Fruit fly (Drosophila melanogaster) whole organism, embryonic: ENCODE data around the gene Rsph1.

Source experiments
- BEAF-32 ChIP-seq: fragments of 200-800 bp; sonication (Bioruptor generic); optimal IDR thresholded peaks from 3 replicates; lab custom pipeline; 2017; ENCODE audit warnings: missing biosample characterization, missing genetic modification characterization, mild to moderate bottlenecking, moderate library complexity, missing genetic modification reagents
- C15 ChIP-seq: fragments of 200-800 bp; sonication (Bioruptor generic); IDR thresholded peaks from 3 replicates; pipeline ENCODE4 v1.3.6; 2022; ENCODE audit warnings: missing biosample characterization, missing genetic modification characterization
- CG15269 ChIP-seq: fragments of 200-800 bp; sonication (Bioruptor generic); optimal IDR thresholded peaks from 2 replicates; lab custom pipeline; 2018; ENCODE audit warnings: missing biosample characterization, mild to moderate bottlenecking, missing genetic modification characterization, moderate library complexity
- CG17361 ChIP-seq: fragments of 200-800 bp; sonication (Bioruptor generic); IDR thresholded peaks from 3 replicates; pipeline ENCODE4 v1.3.6; 2022; ENCODE audit warnings: missing biosample characterization, missing genetic modification characterization
- CG3065 ChIP-seq: fragments of 200-800 bp; sonication (Bioruptor generic); optimal IDR thresholded peaks from 2 replicates; lab custom pipeline; 2016; ENCODE audit warnings: missing biosample characterization, missing genetic modification characterization
- CG32532 ChIP-seq: fragments of 200-800 bp; sonication (Bioruptor generic); IDR thresholded peaks from 2 replicates; pipeline ENCODE4 v1.3.6; 2022; ENCODE audit warnings: missing biosample characterization, missing genetic modification characterization
- CG3726 ChIP-seq: fragments of 200-800 bp; sonication (Bioruptor generic); IDR thresholded peaks from 3 replicates; pipeline ENCODE4, ENCODE4 v1.3.6; 2022; ENCODE audit warnings: missing biosample characterization, missing genetic modification characterization
- CG3995 ChIP-seq: fragments of 200-800 bp; sonication (Bioruptor generic); optimal IDR thresholded peaks from 3 replicates; lab custom pipeline; 2016; ENCODE audit warnings: missing biosample characterization, missing genetic modification characterization
- CG42726 ChIP-seq: fragments of 200-800 bp; sonication (Bioruptor generic); IDR thresholded peaks from 2 replicates; pipeline ENCODE4 v1.3.6; 2022; ENCODE audit warnings: missing biosample characterization, missing genetic modification characterization; ENCODE audit not compliant: partially characterized antibody
- CG4282 ChIP-seq: fragments of 200-800 bp; sonication (Bioruptor generic); optimal IDR thresholded peaks from 2 replicates; lab custom pipeline; 2016; ENCODE audit warnings: missing biosample characterization, missing genetic modification characterization
- CG4328 ChIP-seq: fragments of 200-800 bp; sonication (Bioruptor generic); optimal IDR thresholded peaks from 3 replicates; lab custom pipeline; 2017; ENCODE audit warnings: missing biosample characterization, missing genetic modification reagents, missing genetic modification characterization
- CG5180 ChIP-seq: fragments of 200-800 bp; sonication (Bioruptor generic); optimal IDR thresholded peaks from 3 replicates; lab custom pipeline; 2017; ENCODE audit warnings: missing biosample characterization, missing genetic modification characterization, mild to moderate bottlenecking, moderate library complexity, missing genetic modification reagents
- CG5953 ChIP-seq: fragments of 200-800 bp; sonication (Bioruptor generic); IDR thresholded peaks from 2 replicates; pipeline ENCODE4 v1.3.6; 2022; ENCODE audit warnings: missing biosample characterization, missing genetic modification characterization
- CG6272 ChIP-seq: fragments of 200-800 bp; sonication (Bioruptor generic); IDR thresholded peaks from 2 replicates; pipeline ENCODE4 v1.3.6; 2022; ENCODE audit warnings: missing biosample characterization, missing genetic modification characterization
- CG6765 ChIP-seq: fragments of 200-800 bp; sonication (Bioruptor generic); optimal IDR thresholded peaks from 3 replicates; lab custom pipeline; 2017; ENCODE audit warnings: missing biosample characterization, mild to moderate bottlenecking, missing genetic modification characterization
- CG6813 ChIP-seq: fragments of 200-800 bp; sonication (Bioruptor generic); optimal IDR thresholded peaks from 2 replicates; lab custom pipeline; 2017; ENCODE audit warnings: missing biosample characterization, missing genetic modification characterization, mild to moderate bottlenecking, moderate library complexity, missing genetic modification reagents
- CG6854 ChIP-seq: fragments of 200-800 bp; sonication (Bioruptor generic); optimal IDR thresholded peaks from 3 replicates; lab custom pipeline; 2017; ENCODE audit warnings: missing biosample characterization, mild to moderate bottlenecking, missing genetic modification characterization
- CG9817 ChIP-seq: fragments of 200-800 bp; sonication (Bioruptor generic); optimal IDR thresholded peaks from 2 replicates; lab custom pipeline; 2018; ENCODE audit warnings: missing biosample characterization, mild to moderate bottlenecking, missing genetic modification characterization, moderate library complexity
- Chrac-16 ChIP-seq: fragments of 200-800 bp; sonication (Bioruptor generic); optimal IDR thresholded peaks from 3 replicates; lab custom pipeline; 2016; ENCODE audit warnings: missing biosample characterization, missing genetic modification characterization
- Dek ChIP-seq: fragments of 200-800 bp; sonication (Bioruptor generic); optimal IDR thresholded peaks from 3 replicates; lab custom pipeline; 2019; ENCODE audit warnings: missing biosample characterization, mild to moderate bottlenecking, missing genetic modification characterization, moderate library complexity
- Dip3 ChIP-seq: fragments of 200-800 bp; sonication (Bioruptor generic); optimal IDR thresholded peaks from 3 replicates; lab custom pipeline; 2016; ENCODE audit warnings: missing biosample characterization, missing genetic modification characterization
- Fer1 ChIP-seq: fragments of 200-800 bp; sonication (Bioruptor generic); optimal IDR thresholded peaks from 2 replicates; lab custom pipeline; 2017; ENCODE audit warnings: missing biosample characterization, mild to moderate bottlenecking, missing genetic modification characterization
- GATAe ChIP-seq: fragments of 200-800 bp; sonication (Bioruptor generic); conservative IDR thresholded peaks from 2 replicates; pipeline ENCODE4 v1.3.6; 2022; ENCODE audit warnings: missing biosample characterization, missing genetic modification characterization
- H2.0 ChIP-seq: fragments of 200-800 bp; sonication (Bioruptor generic); IDR thresholded peaks from 2 replicates; pipeline ENCODE4 v1.3.6; 2022; ENCODE audit warnings: missing biosample characterization, missing genetic modification characterization
- Jarid2 ChIP-seq: fragments of 200-800 bp; sonication (Bioruptor generic); optimal IDR thresholded peaks from 3 replicates; lab custom pipeline; 2017; ENCODE audit warnings: mild to moderate bottlenecking, missing biosample characterization, missing genetic modification reagents, missing genetic modification characterization
- MESR4 ChIP-seq: fragments of 200-800 bp; sonication (Bioruptor generic); optimal IDR thresholded peaks from 2 replicates; lab custom pipeline; 2018; ENCODE audit warnings: missing biosample characterization, mild to moderate bottlenecking, missing genetic modification characterization, moderate library complexity
- Nf-YB ChIP-seq: fragments of 200-800 bp; sonication (Bioruptor generic); optimal IDR thresholded peaks from 3 replicates; lab custom pipeline; 2019; ENCODE audit warnings: missing biosample characterization, mild to moderate bottlenecking, missing genetic modification characterization, moderate library complexity
- Optix ChIP-seq: fragments of 200-800 bp; sonication (Bioruptor generic); IDR thresholded peaks from 3 replicates; pipeline ENCODE4 v1.3.6; 2022; ENCODE audit warnings: missing biosample characterization, missing genetic modification characterization
- PHDP ChIP-seq: fragments of 200-800 bp; sonication (Bioruptor generic); optimal IDR thresholded peaks from 3 replicates; lab custom pipeline; 2018; ENCODE audit warnings: missing biosample characterization, mild to moderate bottlenecking, missing genetic modification characterization, moderate library complexity
- Poxn ChIP-seq: fragments of 200-800 bp; sonication (Bioruptor generic); IDR thresholded peaks from 2 replicates; pipeline ENCODE4 v1.3.6; 2022; ENCODE audit warnings: missing biosample characterization, missing genetic modification characterization
- Six4 ChIP-seq: fragments of 200-800 bp; sonication (Bioruptor generic); optimal IDR thresholded peaks from 2 replicates; lab custom pipeline; 2016; ENCODE audit warnings: missing biosample characterization, missing genetic modification characterization
- Vsx1 ChIP-seq: fragments of 200-800 bp; sonication (Bioruptor generic); optimal IDR thresholded peaks from 2 replicates; lab custom pipeline; 2017; ENCODE audit warnings: missing biosample characterization, mild to moderate bottlenecking, missing genetic modification characterization, missing genetic modification reagents
- ab ChIP-seq: fragments of 200-800 bp; sonication (Bioruptor generic); optimal IDR thresholded peaks from 2 replicates; lab custom pipeline; 2016; ENCODE audit warnings: missing biosample characterization, missing genetic modification characterization
- bcd ChIP-seq: fragments of 200-800 bp; sonication (Bioruptor generic); optimal IDR thresholded peaks from 2 replicates; lab custom pipeline; 2017; ENCODE audit warnings: missing biosample characterization, mild to moderate bottlenecking, missing genetic modification characterization
- cad ChIP-seq: fragments of >200 bp; optimal IDR thresholded peaks from 2 replicates; lab custom pipeline; 2017; ENCODE audit warnings: missing biosample characterization, missing genetic modification characterization
- crc ChIP-seq: fragments of 200-800 bp; sonication (Bioruptor generic); optimal IDR thresholded peaks from 2 replicates; lab custom pipeline; 2016; ENCODE audit warnings: missing biosample characterization, missing genetic modification characterization
- dimm ChIP-seq: fragments of 200-800 bp; sonication (Bioruptor generic); IDR thresholded peaks from 2 replicates; pipeline ENCODE4 v1.3.6; 2022; ENCODE audit warnings: missing biosample characterization, missing genetic modification characterization
- exex ChIP-seq: fragments of 200-800 bp; sonication (Bioruptor generic); optimal IDR thresholded peaks from 4 replicates; lab custom pipeline; 2018; ENCODE audit warnings: missing biosample characterization, mild to moderate bottlenecking, missing genetic modification characterization, moderate library complexity
- fu2 ChIP-seq: fragments of 200-800 bp; sonication (Bioruptor generic); optimal IDR thresholded peaks from 2 replicates; lab custom pipeline; 2016; ENCODE audit warnings: missing biosample characterization, missing genetic modification characterization
- gcm ChIP-seq: fragments of 200-800 bp; sonication (Bioruptor generic); optimal IDR thresholded peaks from 2 replicates; lab custom pipeline; 2019; ENCODE audit warnings: missing biosample characterization, mild to moderate bottlenecking, missing genetic modification characterization, moderate library complexity
- gcm2 ChIP-seq: fragments of 200-800 bp; sonication (Bioruptor generic); optimal IDR thresholded peaks from 2 replicates; lab custom pipeline; 2016; ENCODE audit warnings: missing biosample characterization, missing genetic modification characterization
- hth ChIP-seq: fragments of >200 bp; optimal IDR thresholded peaks from 2 replicates; lab custom pipeline; 2017; ENCODE audit warnings: inconsistent platforms
- jumu ChIP-seq: fragments of 200-800 bp; sonication (Bioruptor generic); optimal IDR thresholded peaks from 3 replicates; lab custom pipeline; 2016; ENCODE audit warnings: missing biosample characterization, missing genetic modification characterization
- klu ChIP-seq: fragments of 200-800 bp; sonication (Bioruptor generic); IDR thresholded peaks from 2 replicates; pipeline ENCODE4 v1.3.6; 2022; ENCODE audit warnings: missing biosample characterization, missing genetic modification characterization
- nmo ChIP-seq: fragments of 200-800 bp; sonication (Bioruptor generic); optimal IDR thresholded peaks from 2 replicates; lab custom pipeline; 2018; ENCODE audit warnings: missing biosample characterization, mild to moderate bottlenecking, missing genetic modification characterization, moderate library complexity
- onecut ChIP-seq: fragments of 200-800 bp; sonication (Bioruptor generic); IDR thresholded peaks from 2 replicates; pipeline ENCODE4 v1.3.6; 2022; ENCODE audit warnings: missing biosample characterization, missing genetic modification characterization
- pnt ChIP-seq: fragments of 200-800 bp; sonication (Bioruptor generic); optimal IDR thresholded peaks from 3 replicates; lab custom pipeline; 2016; ENCODE audit warnings: missing biosample characterization, missing genetic modification characterization
- schlank ChIP-seq: fragments of 200-800 bp; sonication (Bioruptor generic); optimal IDR thresholded peaks from 2 replicates; lab custom pipeline; 2018; ENCODE audit warnings: missing biosample characterization, mild to moderate bottlenecking, missing genetic modification characterization
- slbo ChIP-seq: fragments of 200-800 bp; sonication (Bioruptor generic); IDR thresholded peaks from 2 replicates; pipeline ENCODE4 v1.3.6; 2022; ENCODE audit warnings: missing biosample characterization, missing genetic modification characterization
- slou ChIP-seq: fragments of 200-800 bp; sonication (Bioruptor generic); optimal IDR thresholded peaks from 3 replicates; lab custom pipeline; 2016; ENCODE audit warnings: missing biosample characterization, missing genetic modification characterization

Gene Rsph1

dm6 chr2L:13176701-13177249, 6.5 kb upstream of the Rsph1 start, which contains the start of the genes Sfmbt and CG5439 (continued):
- peak; percentile 88 for TF ChIP-seq slbo (GFP tag; lab: Robert Waterston, UW)
- TF ChIP-seq jumu (GFP tag; lab: Kevin White, UChicago) = peak; percentile 85
- TF ChIP-seq Dip3 (GFP tag; lab: Kevin White, UChicago) = peak; percentile 75
- peak; percentile 82 for TF ChIP-seq pnt (GFP tag; lab: Kevin White, UChicago)
- peak; percentile 54 for TF ChIP-seq ab (GFP tag; lab: Kevin White, UChicago)
- TF ChIP-seq nmo = peak; percentile 91
- peak; percentile 74 for TF ChIP-seq CG3065
- TF ChIP-seq CG32532 (GFP tag; lab: Robert Waterston, UW) = peak; percentile 77
- TF ChIP-seq fu2 (GFP tag; lab: Kevin White, UChicago) = peak; percentile 88
- no peak for TF ChIP-seq CG15269 (tag; lab: Kevin White, UChicago)
- TF ChIP-seq gcm2 (GFP tag; lab: Kevin White, UChicago) = no peak
- no peak for TF ChIP-seq CG6813
- peak; percentile 16 for TF ChIP-seq schlank
- no peak; the same call in 1 of the 3 replicates for TF ChIP-seq CG17361 (GFP tag; lab: Robert Waterston, UW)
- TF ChIP-seq onecut (GFP tag; lab: Robert Waterston, UW) = peak; percentile 42; the same call in 1 of the 2 replicates
- TF ChIP-seq PHDP (tag; lab: Kevin White, UChicago) = no peak
- TF ChIP-seq CG3995 (GFP tag; lab: Kevin White, UChicago) = peak; percentile 100
- TF ChIP-seq CG4282 (GFP tag; lab: Kevin White, UChicago) = no peak
- TF ChIP-seq CG3726 (GFP tag; lab: Robert Waterston, UW) = no peak
- peak; percentile 65; the same call in 1 of the 2 replicates for TF ChIP-seq klu (GFP tag; lab: Robert Waterston, UW)
- TF ChIP-seq CG5180 (GFP tag; lab: Kevin White, UChicago) = no peak
- peak; percentile 68 for TF ChIP-seq CG4328 (GFP tag; lab: Kevin White, UChicago)
- TF ChIP-seq crc (GFP tag; lab: Kevin White, UChicago) = peak; percentile 29
- peak; percentile 12 for TF ChIP-seq Six4 (GFP tag; lab: Kevin White, UChicago)
- TF ChIP-seq Jarid2 (GFP tag; lab: Kevin White, UChicago) = no peak
- TF ChIP-seq CG5953 = no peak
- TF ChIP-seq MESR4 (GFP tag; lab: Kevin White, UChicago) = no peak
- TF ChIP-seq cad = no peak
- TF ChIP-seq bcd = no peak
- TF ChIP-seq CG9817 = peak; percentile 80
- TF ChIP-seq gcm (GFP tag; lab: Kevin White, UChicago) = no peak
- no peak for TF ChIP-seq Vsx1 (GFP tag; lab: Kevin White, UChicago)
- peak; percentile 16 for TF ChIP-seq CG6765 (GFP tag; lab: Kevin White, UChicago)
- peak; percentile 22; the same call in 1 of the 2 replicates for TF ChIP-seq GATAe (GFP tag; lab: Robert Waterston, UW)
- peak; percentile 16 for TF ChIP-seq CG6854 (GFP tag; lab: Kevin White, UChicago)
- TF ChIP-seq exex (tag; lab: Kevin White, UChicago) = no peak
- peak; percentile 17; the same call in 1 of the 2 replicates for TF ChIP-seq dimm (GFP tag; lab: Robert Waterston, UW)
- no peak; the same call in 1 of the 2 replicates for TF ChIP-seq Poxn
- peak; percentile 76 for TF ChIP-seq Chrac-16 (GFP tag; lab: Kevin White, UChicago)
- TF ChIP-seq CG42726 = peak; percentile 49; the same call in 1 of the 2 replicates
- TF ChIP-seq C15 (GFP tag; lab: Robert Waterston, UW) = no peak
- TF ChIP-seq Dek = peak; percentile 74
- peak; percentile 38 for TF ChIP-seq H2.0 (GFP tag; lab: Robert Waterston, UW)
- TF ChIP-seq slou (GFP tag; lab: Kevin White, UChicago) = peak; percentile 68
- peak; percentile 77 for TF ChIP-seq CG6272 (GFP tag; lab: Robert Waterston, UW)
- TF ChIP-seq hth (lab: Kevin White, UChicago) = no peak
- TF ChIP-seq Fer1 (GFP tag; lab: Kevin White, UChicago) = peak; percentile 73
- 0 out of 3 replicates have a peak, but pooled peaks have one; percentile 26 for TF ChIP-seq Optix (GFP tag; lab: Robert Waterston, UW)
- TF ChIP-seq Nf-YB (GFP tag; lab: Kevin White, UChicago) = peak; percentile 21
- TF ChIP-seq BEAF-32 (GFP tag; lab: Kevin White, UChicago) = peak; percentile 72
